Worm (Caenorhabditis elegans): Measurements from ENCODE around the gene rib-2.

rib-2 gene

ce11 chrIII:10706972-10707438 is 35.6 kb upstream of the rib-2 start, which contains the start of the genes Y39A1A.21 and Y39A1A.22:
TSS of gene Y39A1A.21 (minus strand) at chrIII:10707022.
TSS of gene Y39A1A.22 (minus strand) at chrIII:10707028.
- TF ChIP-seq R02D3.7 (tag; optimal IDR thresholded peaks at IDR 0.05): peak; percentile 46
- peak; percentile 71 for TF ChIP-seq sma-3 (GFP tag; optimal IDR thresholded peaks at IDR 0.05)
- no peak for TF ChIP-seq ztf-1 (GFP tag; conservative IDR thresholded peaks at IDR 0.05)
- TF ChIP-seq nhr-25 (tag; optimal IDR thresholded peaks at IDR 0.05): peak; percentile 67
- TF ChIP-seq nhr-23 (tag; optimal IDR thresholded peaks at IDR 0.05): no peak
- TF ChIP-seq nhr-12 (tag; optimal IDR thresholded peaks at IDR 0.05): no peak
- peak; percentile 29 for TF ChIP-seq egl-27 (tag; optimal IDR thresholded peaks at IDR 0.05)
- peak; percentile 59 for TF ChIP-seq mab-5 (tag; optimal IDR thresholded peaks at IDR 0.05)
- TF ChIP-seq aly-2 (tag; optimal IDR thresholded peaks at IDR 0.05): no peak
- TF ChIP-seq peb-1 (tag; optimal IDR thresholded peaks at IDR 0.05): no peak
- no peak for TF ChIP-seq sem-4 (tag; optimal IDR thresholded peaks at IDR 0.05)
- no peak for TF ChIP-seq nhr-11 (tag; optimal IDR thresholded peaks at IDR 0.05)
- TF ChIP-seq gmeb-1 (tag; optimal IDR thresholded peaks at IDR 0.05): peak; percentile 85
- TF ChIP-seq elt-1 (tag; optimal IDR thresholded peaks at IDR 0.05): no peak
- TF ChIP-seq fos-1 (tag; optimal IDR thresholded peaks at IDR 0.05): peak; percentile 74
- TF ChIP-seq nhr-77 (tag; optimal IDR thresholded peaks at IDR 0.05): no peak
- peak; percentile 41 for TF ChIP-seq ceh-82 (tag; optimal IDR thresholded peaks at IDR 0.05)
- TF ChIP-seq crh-2 (tag; optimal IDR thresholded peaks at IDR 0.05): peak; percentile 80
- TF ChIP-seq C34F6.9 (tag; optimal IDR thresholded peaks at IDR 0.05): peak; percentile 95
- TF ChIP-seq unc-39 (tag; optimal IDR thresholded peaks at IDR 0.05): no peak
- peak; percentile 78 for TF ChIP-seq F13H6.1 (tag; optimal IDR thresholded peaks at IDR 0.05)
- no peak for TF ChIP-seq mbf-1 (tag; optimal IDR thresholded peaks at IDR 0.05)
- no peak for TF ChIP-seq elt-3 (tag; optimal IDR thresholded peaks at IDR 0.05)
- no peak for TF ChIP-seq skn-1 (tag; optimal IDR thresholded peaks at IDR 0.05)
- peak in 1 of 2 experiments; percentile 12 for TF ChIP-seq mdl-1 (tag; optimal IDR thresholded peaks at IDR 0.05)
- peak; percentile 41 for TF ChIP-seq nhr-6 (tag; optimal IDR thresholded peaks at IDR 0.05)
- peak; percentile 88 for TF ChIP-seq unc-55 (GFP tag; optimal IDR thresholded peaks at IDR 0.05)
- no peak for TF ChIP-seq ceh-16 (tag; optimal IDR thresholded peaks at IDR 0.05)
- no peak for TF ChIP-seq nhr-10 (tag; optimal IDR thresholded peaks at IDR 0.05)
- TF ChIP-seq unc-62 (GFP tag; optimal IDR thresholded peaks at IDR 0.05): no peak
- no peak for TF ChIP-seq Y55F3AM.14 (GFP tag; optimal IDR thresholded peaks at IDR 0.05)
- TF ChIP-seq lin-39 (tag; optimal IDR thresholded peaks at IDR 0.05): no peak
- TF ChIP-seq sma-9 (GFP tag; optimal IDR thresholded peaks at IDR 0.05): no peak
- TF ChIP-seq sma-9 (tag; optimal IDR thresholded peaks at IDR 0.05): no peak
- peak; percentile 84 to 90 for TF ChIP-seq lsy-2 (tag; optimal IDR thresholded peaks at IDR 0.05)
- peak; percentile 41 for TF ChIP-seq lin-11 (tag; optimal IDR thresholded peaks at IDR 0.05)
- TF ChIP-seq ama-1 (optimal IDR thresholded peaks at IDR 0.05): no peak
- TF ChIP-seq alr-1 (tag; optimal IDR thresholded peaks at IDR 0.05): no peak
- peak; percentile 62 for TF ChIP-seq nhr-129 (tag; optimal IDR thresholded peaks at IDR 0.05)
- TF ChIP-seq nhr-237 (tag; optimal IDR thresholded peaks at IDR 0.05): no peak
- TF ChIP-seq lin-13 (GFP tag; optimal IDR thresholded peaks at IDR 0.05): peak; percentile 78
- no peak for TF ChIP-seq ztf-4 (tag; optimal IDR thresholded peaks at IDR 0.05)
- TF ChIP-seq blmp-1 (tag; optimal IDR thresholded peaks at IDR 0.05; ENCODE audit: insufficient read depth): no peak
- peak; percentile 34 for TF ChIP-seq zag-1 (tag; optimal IDR thresholded peaks at IDR 0.05)
- TF ChIP-seq snpc-4 (tag; optimal IDR thresholded peaks at IDR 0.05): no peak
- TF ChIP-seq nhr-21 (tag; optimal IDR thresholded peaks at IDR 0.05): peak; percentile 62
- no peak for TF ChIP-seq ZK546.5 (tag; optimal IDR thresholded peaks at IDR 0.05)
- peak; percentile 10 for TF ChIP-seq dmd-4 (tag; optimal IDR thresholded peaks at IDR 0.05)
- TF ChIP-seq ztf-11 (tag; optimal IDR thresholded peaks at IDR 0.05): no peak
